Worm (Caenorhabditis elegans): Measurements from ENCODE around the gene F22B5.10.
A peak's percentile ranks its signal among the peaks of the same experiment; 100 is the strongest.

The F22B5.10 gene

ce11 chrII:8481033-8481708 is 14.2 kb downstream of the F22B5.10 start:
- TF ChIP-seq ztf-4 (tag; optimal IDR thresholded peaks at IDR 0.05) (peak; percentile 58), lin-39 (tag; optimal IDR thresholded peaks at IDR 0.05) (no peak), alr-1 (tag; optimal IDR thresholded peaks at IDR 0.05) (no peak), crh-2 (tag; optimal IDR thresholded peaks at IDR 0.05) (peak; percentile 2), sma-9 (GFP tag; optimal IDR thresholded peaks at IDR 0.05) (peak; percentile 68), sma-9 (tag; optimal IDR thresholded peaks at IDR 0.05) (no peak), sma-3 (GFP tag; optimal IDR thresholded peaks at IDR 0.05) (no peak), nhr-129 (tag; optimal IDR thresholded peaks at IDR 0.05) (peak; percentile 29), egl-27 (tag; optimal IDR thresholded peaks at IDR 0.05) (no peak), F13H6.1 (tag; optimal IDR thresholded peaks at IDR 0.05) (peak; percentile 4), nhr-23 (tag; optimal IDR thresholded peaks at IDR 0.05) (no peak), ceh-82 (tag; optimal IDR thresholded peaks at IDR 0.05) (no peak), fos-1 (tag; optimal IDR thresholded peaks at IDR 0.05) (peak; percentile 5), lsy-2 (tag; optimal IDR thresholded peaks at IDR 0.05) (peak in 1 of 2 experiments; percentile 24), blmp-1 (tag; optimal IDR thresholded peaks at IDR 0.05; ENCODE audit: insufficient read depth) (no peak), ceh-16 (tag; optimal IDR thresholded peaks at IDR 0.05) (no peak), C34F6.9 (tag; optimal IDR thresholded peaks at IDR 0.05) (peak; percentile 41), Y55F3AM.14 (GFP tag; optimal IDR thresholded peaks at IDR 0.05) (no peak), unc-55 (GFP tag; optimal IDR thresholded peaks at IDR 0.05) (no peak)

- no peak for TF ChIP-seq C34F6.9 (tag; optimal IDR thresholded peaks at IDR 0.05)
- no peak for TF ChIP-seq sem-4 (tag; optimal IDR thresholded peaks at IDR 0.05)
- TF ChIP-seq lin-13 (GFP tag; optimal IDR thresholded peaks at IDR 0.05), result no peak
- TF ChIP-seq ama-1 (optimal IDR thresholded peaks at IDR 0.05), result peak; percentile 20
- TF ChIP-seq ztf-4 (tag; optimal IDR thresholded peaks at IDR 0.05), result peak; percentile 67
Observed at ce11 chrII:8481731-8482253, 14.8 kb downstream of the F22B5.10 start, which contains the start of gene M05D6.5. Gene M05D6.5 (minus strand): TSS chrII:8482203.

ce11 chrII:8483124-8483792 is 16.3 kb downstream of the F22B5.10 start:
- TF ChIP-seq snpc-4 (tag; optimal IDR thresholded peaks at IDR 0.05) (no peak), nhr-129 (tag; optimal IDR thresholded peaks at IDR 0.05) (peak; percentile 51), crh-2 (tag; optimal IDR thresholded peaks at IDR 0.05) (peak; percentile 13), unc-55 (GFP tag; optimal IDR thresholded peaks at IDR 0.05) (peak; percentile 12), fos-1 (tag; optimal IDR thresholded peaks at IDR 0.05) (peak; percentile 20), nhr-10 (tag; optimal IDR thresholded peaks at IDR 0.05) (no peak), C34F6.9 (tag; optimal IDR thresholded peaks at IDR 0.05) (peak; percentile 31), alr-1 (tag; optimal IDR thresholded peaks at IDR 0.05) (no peak), unc-62 (GFP tag; optimal IDR thresholded peaks at IDR 0.05) (no peak), nhr-11 (tag; optimal IDR thresholded peaks at IDR 0.05) (peak; percentile 26), gmeb-1 (tag; optimal IDR thresholded peaks at IDR 0.05) (peak; percentile 40), F13H6.1 (tag; optimal IDR thresholded peaks at IDR 0.05) (peak; percentile 11), lsy-2 (tag; optimal IDR thresholded peaks at IDR 0.05) (peak in 1 of 2 experiments; percentile 84), egl-27 (tag; optimal IDR thresholded peaks at IDR 0.05) (no peak)

- no peak for TF ChIP-seq alr-1 (tag; optimal IDR thresholded peaks at IDR 0.05)
- TF ChIP-seq ztf-1 (GFP tag; conservative IDR thresholded peaks at IDR 0.05), result no peak
- TF ChIP-seq nhr-6 (tag; optimal IDR thresholded peaks at IDR 0.05), result no peak
- TF ChIP-seq zag-1 (tag; optimal IDR thresholded peaks at IDR 0.05), result peak; percentile 0
- peak in 1 of 2 experiments; percentile 17 for TF ChIP-seq mdl-1 (tag; optimal IDR thresholded peaks at IDR 0.05)
- no peak for TF ChIP-seq elt-1 (tag; optimal IDR thresholded peaks at IDR 0.05)
- TF ChIP-seq crh-2 (tag; optimal IDR thresholded peaks at IDR 0.05), result no peak
- no peak for TF ChIP-seq nhr-77 (tag; optimal IDR thresholded peaks at IDR 0.05)
- TF ChIP-seq ama-1 (optimal IDR thresholded peaks at IDR 0.05), result peak; percentile 39
- no peak for TF ChIP-seq unc-55 (GFP tag; optimal IDR thresholded peaks at IDR 0.05)
- no peak for TF ChIP-seq sma-3 (GFP tag; optimal IDR thresholded peaks at IDR 0.05)
- TF ChIP-seq mab-5 (tag; optimal IDR thresholded peaks at IDR 0.05), result no peak
- no peak for TF ChIP-seq lin-39 (tag; optimal IDR thresholded peaks at IDR 0.05)
- TF ChIP-seq sma-9 (GFP tag; optimal IDR thresholded peaks at IDR 0.05), result peak; percentile 77
- no peak for TF ChIP-seq sma-9 (tag; optimal IDR thresholded peaks at IDR 0.05)
- TF ChIP-seq blmp-1 (tag; optimal IDR thresholded peaks at IDR 0.05; ENCODE audit: insufficient read depth), result no peak
- no peak for TF ChIP-seq nhr-12 (tag; optimal IDR thresholded peaks at IDR 0.05)
- no peak for TF ChIP-seq unc-39 (tag; optimal IDR thresholded peaks at IDR 0.05)
- TF ChIP-seq nhr-129 (tag; optimal IDR thresholded peaks at IDR 0.05), result peak; percentile 54
- TF ChIP-seq nhr-10 (tag; optimal IDR thresholded peaks at IDR 0.05), result no peak
- no peak for TF ChIP-seq ztf-4 (tag; optimal IDR thresholded peaks at IDR 0.05)
- TF ChIP-seq mbf-1 (tag; optimal IDR thresholded peaks at IDR 0.05), result no peak
- TF ChIP-seq ceh-82 (tag; optimal IDR thresholded peaks at IDR 0.05), result no peak
- no peak for TF ChIP-seq snpc-4 (tag; optimal IDR thresholded peaks at IDR 0.05)
- no peak for TF ChIP-seq R02D3.7 (tag; optimal IDR thresholded peaks at IDR 0.05)
- TF ChIP-seq sem-4 (tag; optimal IDR thresholded peaks at IDR 0.05), result peak; percentile 52
- TF ChIP-seq nhr-25 (tag; optimal IDR thresholded peaks at IDR 0.05), result no peak
- TF ChIP-seq fos-1 (tag; optimal IDR thresholded peaks at IDR 0.05), result peak; percentile 13
- TF ChIP-seq egl-27 (tag; optimal IDR thresholded peaks at IDR 0.05), result no peak
- TF ChIP-seq Y55F3AM.14 (GFP tag; optimal IDR thresholded peaks at IDR 0.05), result no peak
- TF ChIP-seq unc-62 (GFP tag; optimal IDR thresholded peaks at IDR 0.05), result no peak
- no peak for TF ChIP-seq elt-3 (tag; optimal IDR thresholded peaks at IDR 0.05)
- TF ChIP-seq gmeb-1 (tag; optimal IDR thresholded peaks at IDR 0.05), result no peak
- no peak for TF ChIP-seq ceh-16 (tag; optimal IDR thresholded peaks at IDR 0.05)
- no peak for TF ChIP-seq F13H6.1 (tag; optimal IDR thresholded peaks at IDR 0.05)
Observed at ce11 chrII:8483793-8484186, 16.8 kb downstream of the F22B5.10 start, which contains the start of gene taap-1. Gene taap-1 (minus strand): TSS chrII:8483871.

All from whole organism, L2 larva.